Worm (Caenorhabditis elegans) whole organism, late embryonic: ENCODE measurements around the gene clp-9.

Source experiments
- C08G9.2 ChIP-seq: sonication (generic microtip); optimal IDR thresholded peaks from 2 replicates; lab custom pipeline; 2016; ENCODE audit warnings: mild to moderate bottlenecking, missing genetic modification characterization, moderate library complexity, missing compliant biosample characterization
- C38D4.7 ChIP-seq: fragments of 200-800 bp; sonication (Bioruptor generic); optimal IDR thresholded peaks from 2 replicates; lab custom pipeline; 2018; ENCODE audit warnings: mild to moderate bottlenecking, missing genetic modification characterization, moderate library complexity, missing compliant biosample characterization
- F13H6.1 ChIP-seq: sonication (generic microtip); optimal IDR thresholded peaks from 2 replicates; lab custom pipeline; 2016; ENCODE audit warnings: missing genetic modification characterization, missing compliant biosample characterization
- K09A11.1 ChIP-seq: sonication (generic microtip); optimal IDR thresholded peaks from 2 replicates; lab custom pipeline; 2017; ENCODE audit warnings: antibody characterized with exemption, mild to moderate bottlenecking, missing genetic modification characterization, missing compliant biosample characterization; ENCODE audit not compliant: insufficient read depth
- T23F11.4 ChIP-seq: fragments of 200-800 bp; sonication (Bioruptor generic); optimal IDR thresholded peaks from 2 replicates; lab custom pipeline; 2018; ENCODE audit warnings: mild to moderate bottlenecking, missing genetic modification characterization, missing compliant biosample characterization
- ceh-19 ChIP-seq: fragments of 200-800 bp; sonication (Bioruptor generic); optimal IDR thresholded peaks from 2 replicates; lab custom pipeline; 2018; ENCODE audit warnings: mild to moderate bottlenecking, missing genetic modification characterization, missing compliant biosample characterization
- ceh-24 ChIP-seq: sonication (generic microtip); optimal IDR thresholded peaks from 2 replicates; lab custom pipeline; 2016; ENCODE audit warnings: mild to moderate bottlenecking, missing genetic modification characterization, missing compliant biosample characterization
- ceh-31 ChIP-seq: sonication (generic microtip); optimal IDR thresholded peaks from 2 replicates; lab custom pipeline; 2016; ENCODE audit warnings: missing genetic modification characterization, missing compliant biosample characterization
- ceh-6 ChIP-seq: fragments of 200-800 bp; sonication (Bioruptor generic); optimal IDR thresholded peaks from 2 replicates; lab custom pipeline; 2018; ENCODE audit warnings: mild to moderate bottlenecking, missing genetic modification characterization, missing compliant biosample characterization
- dmd-4 ChIP-seq: sonication (generic microtip); optimal IDR thresholded peaks from 2 replicates; lab custom pipeline; 2016; ENCODE audit warnings: borderline replicate concordance, missing genetic modification characterization, missing compliant biosample characterization
- elt-2 ChIP-seq: sonication (generic microtip); optimal IDR thresholded peaks from 2 replicates; lab custom pipeline; 2016; ENCODE audit warnings: missing genetic modification reagents, missing genetic modification characterization, missing compliant biosample characterization
- eyg-1 ChIP-seq: sonication (generic microtip); optimal IDR thresholded peaks from 2 replicates; lab custom pipeline; 2016; ENCODE audit warnings: missing genotype, missing genetic modification characterization, missing compliant biosample characterization
- fkh-10 ChIP-seq: fragments of 150-350 bp; optimal IDR thresholded peaks from 2 replicates; lab custom pipeline; 2014; ENCODE audit warnings: missing biosample characterization, missing genetic modification reagents, missing genetic modification characterization
- gmeb-2 ChIP-seq: sonication (generic microtip); optimal IDR thresholded peaks from 2 replicates; lab custom pipeline; 2016; ENCODE audit warnings: missing genetic modification characterization, inconsistent platforms, missing compliant biosample characterization
- hlh-15 ChIP-seq: sonication (generic microtip); optimal IDR thresholded peaks from 2 replicates; lab custom pipeline; 2016; ENCODE audit warnings: missing genetic modification characterization, missing compliant biosample characterization
- hlh-8 ChIP-seq: sonication (generic microtip); optimal IDR thresholded peaks from 2 replicates; lab custom pipeline; 2016; ENCODE audit warnings: missing genotype, missing genetic modification characterization, missing compliant biosample characterization
- lin-11 ChIP-seq: fragments of 200-800 bp; sonication (Bioruptor generic); optimal IDR thresholded peaks from 2 replicates; lab custom pipeline; 2018; ENCODE audit warnings: mild to moderate bottlenecking, missing genetic modification characterization, missing compliant biosample characterization
- nfya-1 ChIP-seq: sonication (generic microtip); optimal IDR thresholded peaks from 2 replicates; lab custom pipeline; 2017; ENCODE audit warnings: missing genetic modification characterization, mild to moderate bottlenecking, missing compliant biosample characterization, antibody characterized with exemption, moderate library complexity
- nhr-11 ChIP-seq: fragments of 150-350 bp; optimal IDR thresholded peaks from 2 replicates; lab custom pipeline; 2014; ENCODE audit warnings: missing biosample characterization, missing genetic modification characterization
- npax-4 ChIP-seq: sonication (generic microtip); optimal IDR thresholded peaks from 2 replicates; lab custom pipeline; 2016; ENCODE audit warnings: missing genetic modification characterization, missing compliant biosample characterization
- odd-2 ChIP-seq: sonication (generic microtip); optimal IDR thresholded peaks from 2 replicates; lab custom pipeline; 2017; ENCODE audit warnings: antibody characterized with exemption, mild to moderate bottlenecking, missing genetic modification characterization, missing compliant biosample characterization
- pag-3 ChIP-seq: sonication (generic microtip); optimal IDR thresholded peaks from 2 replicates; lab custom pipeline; 2016; ENCODE audit warnings: missing compliant biosample characterization, missing genetic modification characterization, borderline replicate concordance
- pax-1 ChIP-seq: fragments of 150-350 bp; optimal IDR thresholded peaks from 2 replicates; lab custom pipeline; 2014; ENCODE audit warnings: missing biosample characterization, missing genetic modification characterization
- pha-2 ChIP-seq: sonication (generic microtip); optimal IDR thresholded peaks from 2 replicates; lab custom pipeline; 2017; ENCODE audit warnings: mild to moderate bottlenecking, missing genetic modification characterization, missing compliant biosample characterization
- pha-4 ChIP-seq: fragments of 150-350 bp; optimal IDR thresholded peaks from 2 replicates; lab custom pipeline; 2018; ENCODE audit warnings: missing biosample characterization, missing genetic modification reagents, missing genetic modification characterization
- pqm-1 ChIP-seq: sonication (generic microtip); optimal IDR thresholded peaks from 2 replicates; lab custom pipeline; 2016; ENCODE audit warnings: missing genetic modification characterization, missing compliant biosample characterization
- pros-1 ChIP-seq: fragments of 150-350 bp; optimal IDR thresholded peaks from 2 replicates; lab custom pipeline; 2014; ENCODE audit warnings: missing biosample characterization, missing genetic modification reagents, missing genetic modification characterization
- ref-2 ChIP-seq: sonication (generic microtip); optimal IDR thresholded peaks from 2 replicates; lab custom pipeline; 2016; ENCODE audit warnings: missing genetic modification characterization, missing compliant biosample characterization
- sox-4 ChIP-seq: sonication (generic microtip); optimal IDR thresholded peaks from 2 replicates; lab custom pipeline; 2017; ENCODE audit warnings: mild to moderate bottlenecking, missing genetic modification characterization, inconsistent platforms, missing compliant biosample characterization
- ttx-3 ChIP-seq: sonication (generic microtip); optimal IDR thresholded peaks from 2 replicates; lab custom pipeline; 2016; ENCODE audit warnings: missing genetic modification reagents, missing genetic modification characterization, missing compliant biosample characterization
- unc-3 ChIP-seq, 2 experiments: fragments of 200-800 bp in 1 of 2; sonication (Bioruptor generic) in 1 of 2; sonication (generic microtip) in 1 of 2; conservative IDR thresholded peaks in 1 of 2; optimal IDR thresholded peaks in 1 of 2; 2 replicates each; pipeline versions ENCODE4 v1.3.6 to Lab custom; 2016 to 2022; ENCODE audit warnings: missing compliant biosample characterization in 2 of 2, missing genetic modification characterization in 2 of 2, missing genetic modification reagents in 1 of 2
- unc-42 ChIP-seq: sonication (generic microtip); optimal IDR thresholded peaks from 2 replicates; lab custom pipeline; 2016; ENCODE audit warnings: missing genotype, missing genetic modification characterization, missing compliant biosample characterization
- unc-55 ChIP-seq: sonication (generic microtip); optimal IDR thresholded peaks from 2 replicates; lab custom pipeline; 2017; ENCODE audit warnings: missing biosample characterization, missing genetic modification reagents, missing genetic modification characterization
- unc-86 ChIP-seq: sonication (generic microtip); optimal IDR thresholded peaks from 2 replicates; lab custom pipeline; 2016; ENCODE audit warnings: missing genetic modification characterization, missing compliant biosample characterization
- zip-5 ChIP-seq: sonication (generic microtip); optimal IDR thresholded peaks from 2 replicates; lab custom pipeline; 2016; ENCODE audit warnings: missing genetic modification characterization, missing compliant biosample characterization
- ztf-16 ChIP-seq: sonication (generic microtip); optimal IDR thresholded peaks from 2 replicates; lab custom pipeline; 2017; ENCODE audit warnings: missing genetic modification characterization, missing compliant biosample characterization

The clp-9 gene

ce11 chrV:9927381-9927780 lies 41.6 kb upstream of the clp-9 start:
- TF ChIP-seq fkh-10 (GFP tag; lab: Kevin White, UChicago) (no peak), gmeb-2 (no peak), pax-1 (tag; lab: Kevin White, UChicago) (no peak), ceh-6 (GFP tag; lab: Kevin White, UChicago) (no peak), C38D4.7 (no peak), T23F11.4 (GFP tag; lab: Kevin White, UChicago) (no peak), unc-55 (no peak), ceh-31 (tag; lab: Kevin White, UChicago) (no peak), pros-1 (tag; lab: Kevin White, UChicago) (no peak), pha-2 (tag; lab: Kevin White, UChicago) (no peak), zip-5 (tag; lab: Kevin White, UChicago) (no peak), ztf-16 (tag; lab: Kevin White, UChicago) (no peak), ceh-19 (GFP tag; lab: Kevin White, UChicago) (no peak), pag-3 (tag; lab: Kevin White, UChicago) (no peak), K09A11.1 (tag; lab: Kevin White, UChicago) (no peak)
- TF ChIP-seq, all 69 proteins: peak for 0

ce11 chrV:9926240-9926639 lies 40.5 kb upstream of the clp-9 start, which contains the start of gene C50H2.13:
TSS of gene C50H2.13 (plus strand) at chrV:9926540.
- TF ChIP-seq ztf-16 (tag; lab: Kevin White, UChicago), result no peak

ce11 chrV:9925647-9926046 lies 39.9 kb upstream of the clp-9 start:
- TF ChIP-seq elt-2 (tag; lab: Kevin White, UChicago) (peak; percentile 87), hlh-15 (tag; lab: Kevin White, UChicago) (no peak)

- TF ChIP-seq elt-2 (tag; lab: Kevin White, UChicago) (peak; percentile 18), pqm-1 (tag; lab: Kevin White, UChicago) (no peak)
Observed at ce11 chrV:9924389-9924788, 38.6 kb upstream of the clp-9 start.

ce11 chrV:9922481-9922880 lies 36.7 kb upstream of the clp-9 start, which contains the start of gene C50H2.7:
TSS of gene C50H2.7 (plus strand) at chrV:9922781.
- no peak for TF ChIP-seq lin-11 (tag; lab: Kevin White, UChicago)
- TF ChIP-seq T23F11.4 (GFP tag; lab: Kevin White, UChicago), result no peak
- TF ChIP-seq pag-3 (tag; lab: Kevin White, UChicago), result no peak
- no peak for TF ChIP-seq nfya-1 (tag; lab: Kevin White, UChicago)
- no peak for TF ChIP-seq ttx-3 (tag; lab: Kevin White, UChicago)
- no peak for TF ChIP-seq pqm-1 (tag; lab: Kevin White, UChicago)
- no peak for TF ChIP-seq fkh-10 (GFP tag; lab: Kevin White, UChicago)
- no peak for TF ChIP-seq ref-2
- no peak for TF ChIP-seq odd-2 (tag; lab: Kevin White, UChicago)
- TF ChIP-seq ceh-24 (tag; lab: Kevin White, UChicago), result no peak
- TF ChIP-seq eyg-1 (tag; lab: Kevin White, UChicago), result no peak
- TF ChIP-seq K09A11.1 (tag; lab: Kevin White, UChicago), result no peak
- no peak for TF ChIP-seq ztf-16 (tag; lab: Kevin White, UChicago)
- no peak for TF ChIP-seq hlh-8 (tag; lab: Kevin White, UChicago)
- TF ChIP-seq hlh-15 (tag; lab: Kevin White, UChicago), result no peak
- TF ChIP-seq F13H6.1 (tag; lab: Kevin White, UChicago), result no peak
- TF ChIP-seq sox-4 (tag; lab: Kevin White, UChicago), result no peak
- TF ChIP-seq, all 69 proteins: peak for 0

ce11 chrV:9921288-9921687 lies 35.5 kb upstream of the clp-9 start, which contains the start of gene ceh-75:
TSS of gene ceh-75 (plus strand) at chrV:9921337.
- TF ChIP-seq pha-4 (no peak), pros-1 (tag; lab: Kevin White, UChicago) (no peak), dmd-4 (tag; lab: Kevin White, UChicago) (no peak), unc-86 (no peak), ceh-6 (GFP tag; lab: Kevin White, UChicago) (no peak), fkh-10 (GFP tag; lab: Kevin White, UChicago) (no peak), C08G9.2 (tag; lab: Kevin White, UChicago) (no peak), nhr-11 (tag; lab: Kevin White, UChicago) (no peak), unc-3 (GFP tag; conservative IDR thresholded peaks at IDR 0.05; lab: Robert Waterston, UW) (no peak), unc-3 (tag; optimal IDR thresholded peaks at IDR 0.05; lab: Kevin White, UChicago) (no peak), npax-4 (no peak), nfya-1 (tag; lab: Kevin White, UChicago) (no peak), unc-42 (tag; lab: Kevin White, UChicago) (no peak), lin-11 (tag; lab: Kevin White, UChicago) (no peak)
- TF ChIP-seq, all 69 proteins: peak for 0
